Worm (Caenorhabditis elegans): Measurements from ENCODE around the gene T26E4.10.

T26E4.10 gene

DNA sequence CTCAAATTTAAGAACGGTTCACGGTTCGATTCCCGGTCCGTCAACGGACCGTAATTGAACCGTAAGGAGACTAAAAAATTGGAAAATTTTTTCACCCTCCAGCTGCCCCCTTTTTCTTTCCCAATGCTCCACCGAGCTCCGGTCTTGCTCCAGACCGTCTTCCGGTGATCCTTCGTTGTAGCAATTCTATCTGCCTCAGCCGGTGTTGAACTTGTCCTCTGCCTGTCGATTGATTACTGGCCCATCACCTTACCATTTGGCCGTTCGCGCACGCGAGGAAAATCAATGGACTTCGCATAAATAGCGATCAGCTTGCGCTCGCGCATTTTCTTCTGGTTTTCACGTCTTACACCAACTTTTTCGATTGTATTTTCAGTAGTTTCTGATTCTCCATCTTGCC lies 30.6 kb downstream of the T26E4.10 start (continued):
- TF ChIP-seq nfyb-1 (GFP tag; IDR thresholded peaks at IDR 0.05) (peak; percentile 87), tbp1 (GFP tag; optimal IDR thresholded peaks at IDR 0.05) (peak; percentile 82), mcd-1 (GFP tag; IDR thresholded peaks at IDR 0.05) (peak; percentile 79), ceh-91 (GFP tag; IDR thresholded peaks at IDR 0.05) (0 out of 2 replicates have a peak, but pooled peaks have one; percentile 19), ztf-25 (GFP tag; IDR thresholded peaks at IDR 0.05) (peak; percentile 72; the same call in 1 of the 2 replicates)

DNA sequence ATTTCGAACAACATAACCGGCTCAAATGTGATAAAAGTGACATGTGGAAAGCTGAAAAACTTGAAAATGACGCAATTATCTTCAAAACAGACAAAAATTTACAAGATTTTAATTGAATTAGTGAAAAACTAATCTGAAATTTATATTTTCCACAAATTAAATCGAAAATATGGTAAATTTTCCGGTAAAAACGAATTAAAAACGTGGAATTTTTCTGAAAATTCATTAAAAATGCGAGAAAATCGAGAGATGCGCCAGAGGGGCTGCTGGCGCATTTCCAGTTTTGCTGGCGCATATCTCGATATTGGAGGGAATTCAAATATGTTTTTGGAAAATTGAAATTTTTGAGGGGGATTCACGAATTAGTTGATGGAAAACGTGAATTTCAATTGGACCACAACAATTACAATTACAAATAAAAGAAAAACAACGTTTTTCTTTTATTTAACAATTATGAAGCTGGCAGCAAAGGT lies 31.9 kb downstream of the T26E4.10 start, which contains the start of the genes haf-3 and F57A10.2:
haf-3 (minus strand) TSS at position 51 of the 473 bp plus-strand sequence.
F57A10.2 (plus strand) TSS at position 454 of the 473 bp plus-strand sequence.
- TF ChIP-seq madf-10 (tag; optimal IDR thresholded peaks at IDR 0.05) (peak; percentile 38), snpc-4 (GFP tag; optimal IDR thresholded peaks at IDR 0.05) (peak; percentile 36), snpc-4 (tag; optimal IDR thresholded peaks at IDR 0.05) (peak; percentile 70 to 86 (median 81)), sea-2 (GFP tag; IDR thresholded peaks at IDR 0.05) (no peak), tlf-1 (GFP tag; optimal IDR thresholded peaks at IDR 0.05) (peak; percentile 88), ceh-100 (GFP tag; IDR thresholded peaks at IDR 0.05) (peak; percentile 86), fkh-3 (tag; optimal IDR thresholded peaks at IDR 0.05) (no peak), lag-1 (GFP tag; IDR thresholded peaks at IDR 0.05) (no peak), hmg-1.2 (GFP tag; IDR thresholded peaks at IDR 0.05) (peak; percentile 57), F57C9.4 (tag; optimal IDR thresholded peaks at IDR 0.05) (no peak), nfya-2 (GFP tag; IDR thresholded peaks at IDR 0.05) (no peak), ceh-40 (GFP tag; IDR thresholded peaks at IDR 0.05) (no peak), lsy-27 (tag; optimal IDR thresholded peaks at IDR 0.05; ENCODE audit: borderline replicate concordance, insufficient read depth) (no peak), lin-54 (GFP tag; optimal IDR thresholded peaks at IDR 0.05) (peak; percentile 99), ZK185.1 (tag; optimal IDR thresholded peaks at IDR 0.05; ENCODE audit: poor library complexity, severe bottlenecking) (peak; percentile 75), F55B11.4 (tag; optimal IDR thresholded peaks at IDR 0.05; ENCODE audit: borderline replicate concordance, insufficient read depth) (no peak), cebp-2 (GFP tag; IDR thresholded peaks at IDR 0.05) (no peak), cebp-1 (GFP tag; IDR thresholded peaks at IDR 0.05) (no peak), cebp-1 (tag; optimal IDR thresholded peaks at IDR 0.05) (peak; percentile 81), ets-4 (GFP tag; optimal IDR thresholded peaks at IDR 0.05) (no peak), ccch-3 (GFP tag; optimal IDR thresholded peaks at IDR 0.05) (no peak), sdz-38 (tag; optimal IDR thresholded peaks at IDR 0.05) (no peak), F39B2.1 (GFP tag; IDR thresholded peaks at IDR 0.05) (0 out of 2 replicates have a peak, but pooled peaks have one; percentile 45), hlh-12 (tag; optimal IDR thresholded peaks at IDR 0.05) (no peak), hmg-20 (GFP tag; IDR thresholded peaks at IDR 0.05) (peak; percentile 75; the same call in 1 of the 2 replicates), snpc-1.3 (tag; optimal IDR thresholded peaks at IDR 0.05; ENCODE audit: insufficient read depth) (peak; percentile 71), lir-1 (GFP tag; conservative IDR thresholded peaks at IDR 0.05) (peak; percentile 65; the same call in 1 of the 2 replicates), aptf-3 (GFP tag; IDR thresholded peaks at IDR 0.05) (no peak), attf-3 (GFP tag; conservative IDR thresholded peaks at IDR 0.05) (peak; percentile 70), ztf-26 (tag; optimal IDR thresholded peaks at IDR 0.05) (peak; percentile 51), athp-1 (tag; optimal IDR thresholded peaks at IDR 0.05) (no peak), F22D6.2 (tag; optimal IDR thresholded peaks at IDR 0.05) (peak; percentile 12), sptf-2 (GFP tag; optimal IDR thresholded peaks at IDR 0.05) (no peak), tbx-9 (tag; optimal IDR thresholded peaks at IDR 0.05; ENCODE audit: borderline replicate concordance) (no peak), nhr-27 (tag; optimal IDR thresholded peaks at IDR 0.05) (no peak), aptf-2 (GFP tag; conservative IDR thresholded peaks at IDR 0.05) (no peak), ceh-58 (GFP tag; IDR thresholded peaks at IDR 0.05) (no peak), Y67H2A.10 (GFP tag; conservative IDR thresholded peaks at IDR 0.05) (no peak), dox-1 (GFP tag; IDR thresholded peaks at IDR 0.05) (peak; percentile 93), ztf-28 (GFP tag; IDR thresholded peaks at IDR 0.05) (no peak), C06A6.2 (GFP tag; conservative IDR thresholded peaks at IDR 0.05) (peak; percentile 75), let-526 (GFP tag; IDR thresholded peaks at IDR 0.05) (0 out of 2 replicates have a peak, but pooled peaks have one; percentile 32)
